Worm (Caenorhabditis elegans) whole organism, L1 larva: Measurements from ENCODE around the gene unc-32.

Experiments
- C16A3.4 ChIP-seq: fragments of 150-350 bp; optimal IDR thresholded peaks from 2 replicates; lab custom pipeline; 2014; ENCODE audit warnings: missing biosample characterization, missing genetic modification characterization
- C34B4.2 ChIP-seq: sonication (generic microtip); optimal IDR thresholded peaks from 2 replicates; lab custom pipeline; 2017; ENCODE audit warnings: mild to moderate bottlenecking, missing genetic modification characterization, missing compliant biosample characterization
- F16B12.6 ChIP-seq: fragments of 150-350 bp; optimal IDR thresholded peaks from 2 replicates; lab custom pipeline; 2014; ENCODE audit warnings: missing biosample characterization, missing genetic modification characterization
- alr-1 ChIP-seq: fragments of 200-800 bp; sonication (Bioruptor generic); optimal IDR thresholded peaks from 2 replicates; lab custom pipeline; 2018; ENCODE audit warnings: borderline replicate concordance, mild to moderate bottlenecking, missing genetic modification characterization, missing compliant biosample characterization
- ceh-82 ChIP-seq, 3 experiments: fragments of 150-350 bp in 1 of 3; sonication (generic microtip) in 2 of 3; optimal IDR thresholded peaks; 2 replicates each; lab custom pipeline; 2014 to 2017; ENCODE audit warnings: missing biosample characterization in 3 of 3, missing genetic modification characterization in 3 of 3
- dpl-1 ChIP-seq, 3 experiments: fragments of 150-350 bp in 2 of 3; sonication (generic microtip) in 1 of 3; optimal IDR thresholded peaks; 2 replicates each; lab custom pipeline; 2014 to 2017; ENCODE audit warnings: missing biosample characterization in 3 of 3, missing genetic modification characterization in 3 of 3, missing genetic modification reagents in 3 of 3
- dsc-1 ChIP-seq: sonication (generic microtip); optimal IDR thresholded peaks from 2 replicates; lab custom pipeline; 2016; ENCODE audit warnings: mild to moderate bottlenecking, missing genetic modification characterization, missing compliant biosample characterization
- efl-1 ChIP-seq, 4 experiments: fragments of 150-350 bp; optimal IDR thresholded peaks in 3 of 4; peaks in 1 of 4; 1 replicate in 1 of 4; 2 replicates in 3 of 4; lab custom pipeline; 2014; ENCODE audit warnings: missing biosample characterization in 2 of 4, missing genetic modification characterization in 2 of 4, missing genetic modification reagents in 2 of 4
- efl-3 ChIP-seq: fragments of 200-800 bp; sonication (Bioruptor generic); optimal IDR thresholded peaks from 2 replicates; lab custom pipeline; 2018; ENCODE audit warnings: mild to moderate bottlenecking, missing genetic modification characterization, missing compliant biosample characterization
- egl-13 ChIP-seq: sonication (generic microtip); optimal IDR thresholded peaks from 2 replicates; lab custom pipeline; 2016; ENCODE audit warnings: missing genotype, missing genetic modification reagents, missing genetic modification characterization, missing compliant biosample characterization
- egl-27 ChIP-seq, 2 experiments: fragments of 150-350 bp in 1 of 2; sonication (generic microtip); optimal IDR thresholded peaks; 3 replicates each; lab custom pipeline; 2017 to 2018; ENCODE audit warnings: missing biosample characterization in 2 of 2, missing genetic modification characterization in 2 of 2, missing genetic modification reagents in 2 of 2
- fkh-10 ChIP-seq: sonication (generic microtip); optimal IDR thresholded peaks from 2 replicates; lab custom pipeline; 2017; ENCODE audit warnings: missing biosample characterization, missing genetic modification reagents, missing genetic modification characterization
- fkh-4 ChIP-seq: sonication (generic microtip); optimal IDR thresholded peaks from 2 replicates; lab custom pipeline; 2016; ENCODE audit warnings: missing compliant biosample characterization, missing genetic modification characterization, borderline replicate concordance
- fos-1 ChIP-seq: fragments of 150-350 bp; optimal IDR thresholded peaks from 2 replicates; lab custom pipeline; 2014; ENCODE audit warnings: missing biosample characterization, missing genetic modification characterization
- grh-1 ChIP-seq: fragments of 200-800 bp; sonication (Bioruptor generic); IDR thresholded peaks from 2 replicates; pipeline ENCODE4 v1.3.6; 2022; ENCODE audit warnings: missing genetic modification reagents, missing genetic modification characterization, missing compliant biosample characterization
- hlh-17 ChIP-seq: fragments of 200-800 bp; sonication (Bioruptor generic); optimal IDR thresholded peaks from 2 replicates; lab custom pipeline; 2018; ENCODE audit warnings: missing genetic modification characterization, mild to moderate bottlenecking, missing compliant biosample characterization, moderate library complexity, borderline replicate concordance
- hlh-4 ChIP-seq: sonication (generic microtip); optimal IDR thresholded peaks from 2 replicates; lab custom pipeline; 2016; ENCODE audit warnings: mild to moderate bottlenecking, missing genetic modification characterization, missing compliant biosample characterization
- hpl-2 ChIP-seq: fragments of 150-350 bp; optimal IDR thresholded peaks from 2 replicates; lab custom pipeline; 2014; ENCODE audit warnings: missing biosample characterization, missing genetic modification reagents, missing genetic modification characterization
- irx-1 ChIP-seq: sonication (generic microtip); optimal IDR thresholded peaks from 2 replicates; lab custom pipeline; 2016; ENCODE audit warnings: missing genetic modification characterization, missing compliant biosample characterization
- isw-1 ChIP-seq: fragments of 200-800 bp; sonication (Bioruptor generic); IDR thresholded peaks from 2 replicates; pipeline ENCODE4 v1.3.6; 2022; ENCODE audit warnings: missing genetic modification characterization, missing compliant biosample characterization
- lin-14 ChIP-seq: fragments of 200-800 bp; sonication (Bioruptor generic); optimal IDR thresholded peaks from 2 replicates; lab custom pipeline; 2018; ENCODE audit warnings: mild to moderate bottlenecking, missing genetic modification characterization, moderate library complexity, missing compliant biosample characterization
- lin-15B ChIP-seq: fragments of 150-350 bp; sonication (generic microtip); optimal IDR thresholded peaks from 3 replicates; lab custom pipeline; 2014; ENCODE audit warnings: missing biosample characterization, missing genetic modification characterization
- lin-39 ChIP-seq: fragments of 150-350 bp; optimal IDR thresholded peaks from 2 replicates; lab custom pipeline; 2014; ENCODE audit warnings: missing biosample characterization, missing genetic modification reagents, missing genetic modification characterization
- lir-3 ChIP-seq: sonication (generic microtip); optimal IDR thresholded peaks from 2 replicates; lab custom pipeline; 2016; ENCODE audit warnings: mild to moderate bottlenecking, missing genetic modification characterization, moderate library complexity, missing compliant biosample characterization; ENCODE audit not compliant: poor library complexity
- lsy-2 ChIP-seq, 2 experiments: fragments of 150-350 bp; optimal IDR thresholded peaks; 2 replicates each; lab custom pipeline; 2014; ENCODE audit warnings: missing biosample characterization in 2 of 2, missing genetic modification characterization in 2 of 2
- mab-9 ChIP-seq: fragments of 200-800 bp; sonication (Bioruptor generic); IDR thresholded peaks from 2 replicates; pipeline ENCODE4 v1.3.6; 2022; ENCODE audit warnings: missing genetic modification reagents, missing genetic modification characterization, missing compliant biosample characterization
- mdl-1 ChIP-seq, 2 experiments: fragments of 150-350 bp; optimal IDR thresholded peaks; 2 replicates each; lab custom pipeline; 2014 to 2017; ENCODE audit warnings: missing biosample characterization in 2 of 2, missing genetic modification characterization in 2 of 2, inconsistent platforms in 1 of 2
- mef-2 ChIP-seq: fragments of 150-350 bp; optimal IDR thresholded peaks from 2 replicates; lab custom pipeline; 2014; ENCODE audit warnings: missing biosample characterization, missing genetic modification characterization
- mep-1 ChIP-seq: fragments of 150-350 bp; optimal IDR thresholded peaks from 2 replicates; lab custom pipeline; 2014; ENCODE audit warnings: missing biosample characterization, missing genetic modification characterization
- nhr-12 ChIP-seq: sonication (generic microtip); optimal IDR thresholded peaks from 2 replicates; lab custom pipeline; 2017; ENCODE audit warnings: missing biosample characterization, missing genetic modification characterization
- nhr-19 ChIP-seq: fragments of 200-800 bp; sonication (Bioruptor generic); conservative IDR thresholded peaks from 2 replicates; pipeline ENCODE4 v1.3.6; 2022; ENCODE audit warnings: missing genetic modification characterization, missing compliant biosample characterization
- nhr-237 ChIP-seq: fragments of 150-350 bp; optimal IDR thresholded peaks from 2 replicates; lab custom pipeline; 2014; ENCODE audit warnings: missing biosample characterization, missing genetic modification characterization
- nhr-28 ChIP-seq: fragments of 150-350 bp; optimal IDR thresholded peaks from 2 replicates; lab custom pipeline; 2014; ENCODE audit warnings: missing biosample characterization, missing genetic modification characterization
- nhr-47 ChIP-seq: sonication (generic microtip); optimal IDR thresholded peaks from 2 replicates; lab custom pipeline; 2016; ENCODE audit warnings: mild to moderate bottlenecking, missing genetic modification characterization, moderate library complexity, missing compliant biosample characterization
- nhr-76 ChIP-seq: sonication (generic microtip); optimal IDR thresholded peaks from 2 replicates; lab custom pipeline; 2017; ENCODE audit warnings: missing biosample characterization, missing genetic modification characterization
- nhr-77 ChIP-seq: fragments of 150-350 bp; optimal IDR thresholded peaks from 2 replicates; lab custom pipeline; 2014; ENCODE audit warnings: missing biosample characterization, missing genetic modification characterization
- nhr-84 ChIP-seq: sonication (generic microtip); optimal IDR thresholded peaks from 2 replicates; lab custom pipeline; 2017; ENCODE audit warnings: missing biosample characterization, missing genetic modification characterization
- nhr-85 ChIP-seq: sonication (generic microtip); peaks from one replicate; lab custom pipeline; 2016; ENCODE audit warnings: missing genetic modification characterization, inconsistent platforms, missing compliant biosample characterization
- pag-3 ChIP-seq: sonication (generic microtip); optimal IDR thresholded peaks from 2 replicates; lab custom pipeline; 2017; ENCODE audit warnings: missing genetic modification characterization, mild to moderate bottlenecking, missing compliant biosample characterization, antibody characterized with exemption, borderline replicate concordance; ENCODE audit not compliant: insufficient read depth
- pax-3 ChIP-seq: fragments of 200-800 bp; sonication (Bioruptor generic); optimal IDR thresholded peaks from 2 replicates; lab custom pipeline; 2018; ENCODE audit warnings: mild to moderate bottlenecking, missing genetic modification characterization, moderate library complexity, missing compliant biosample characterization
- skn-1 ChIP-seq: fragments of 150-350 bp; optimal IDR thresholded peaks from 2 replicates; lab custom pipeline; 2014; ENCODE audit warnings: missing biosample characterization, missing genetic modification characterization
- snu-23 ChIP-seq: sonication (generic microtip); optimal IDR thresholded peaks from 2 replicates; lab custom pipeline; 2016; ENCODE audit warnings: missing genetic modification characterization, missing compliant biosample characterization
- sup-37 ChIP-seq: fragments of 200-800 bp; sonication (Bioruptor generic); optimal IDR thresholded peaks from 2 replicates; lab custom pipeline; 2018; ENCODE audit warnings: mild to moderate bottlenecking, missing genetic modification characterization, missing compliant biosample characterization
- tbx-2 ChIP-seq: sonication (generic microtip); optimal IDR thresholded peaks from 2 replicates; lab custom pipeline; 2016; ENCODE audit warnings: missing genetic modification characterization, missing compliant biosample characterization
- tlp-1 ChIP-seq: fragments of 150-350 bp; optimal IDR thresholded peaks from 2 replicates; lab custom pipeline; 2014; ENCODE audit warnings: missing biosample characterization, missing genetic modification characterization
- unc-30 ChIP-seq: sonication (generic microtip); optimal IDR thresholded peaks from 2 replicates; lab custom pipeline; 2017; ENCODE audit warnings: missing biosample characterization, missing genetic modification characterization
- unc-62 ChIP-seq: fragments of 150-350 bp; optimal IDR thresholded peaks from 2 replicates; lab custom pipeline; 2014; ENCODE audit warnings: missing biosample characterization, missing genetic modification reagents, missing genetic modification characterization
- xbp-1 ChIP-seq: sonication (generic microtip); optimal IDR thresholded peaks from 2 replicates; lab custom pipeline; 2016; ENCODE audit warnings: missing genetic modification characterization, missing compliant biosample characterization
- zip-4 ChIP-seq: fragments of 200-800 bp; sonication (Bioruptor generic); optimal IDR thresholded peaks from 2 replicates; lab custom pipeline; 2018; ENCODE audit warnings: mild to moderate bottlenecking, missing genetic modification characterization, moderate library complexity, missing compliant biosample characterization
- ztf-11 ChIP-seq, 2 experiments: sonication (generic microtip); optimal IDR thresholded peaks; 2 replicates each; lab custom pipeline; 2016 to 2017; ENCODE audit warnings: missing genetic modification characterization in 2 of 2, missing biosample characterization in 1 of 2, missing compliant biosample characterization in 1 of 2

The unc-32 gene

ce11 chrIII:8904914-8905665 is at the start of gene unc-32:
TSS of gene unc-32 (plus strand) at chrIII:8905615.
- peak; percentile 84 for TF ChIP-seq lin-14 (GFP tag; lab: Kevin White, UChicago)
- peak; percentile 58 for TF ChIP-seq lin-15B (tag; lab: Kevin White, UChicago)
- no peak for TF ChIP-seq alr-1
- TF ChIP-seq mep-1 (tag; lab: Kevin White, UChicago): peak; percentile 63
- no peak for TF ChIP-seq nhr-19 (GFP tag; lab: Robert Waterston, UW)
- peak in 1 of 2 experiments; percentile 18 for TF ChIP-seq mdl-1 (tag; optimal IDR thresholded peaks at IDR 0.05; lab: Kevin White, UChicago)
- TF ChIP-seq mef-2: no peak
- no peak for TF ChIP-seq hpl-2 (GFP tag; lab: Kevin White, UChicago)
- peak; percentile 33 for TF ChIP-seq fkh-10 (GFP tag; lab: Kevin White, UChicago)
- no peak for TF ChIP-seq F16B12.6 (tag; lab: Kevin White, UChicago)
- TF ChIP-seq grh-1: no peak
- no peak for TF ChIP-seq pag-3 (tag; lab: Kevin White, UChicago)
- no peak for TF ChIP-seq pax-3 (tag; lab: Kevin White, UChicago)
- TF ChIP-seq lir-3 (tag; lab: Kevin White, UChicago): no peak
- no peak for TF ChIP-seq mab-9 (GFP tag; lab: Robert Waterston, UW)
- TF ChIP-seq ztf-11 (tag; optimal IDR thresholded peaks at IDR 0.05; lab: Kevin White, UChicago): no peak
- TF ChIP-seq nhr-77 (tag; lab: Kevin White, UChicago): no peak
- no peak for TF ChIP-seq lin-39
- TF ChIP-seq lsy-2 (tag; optimal IDR thresholded peaks at IDR 0.05; lab: Kevin White, UChicago): peak; percentile 19 to 70
- no peak for TF ChIP-seq nhr-76 (tag; lab: Kevin White, UChicago)
- TF ChIP-seq xbp-1 (tag; lab: Kevin White, UChicago): peak; percentile 28
- TF ChIP-seq ceh-82 (tag; optimal IDR thresholded peaks at IDR 0.05; lab: Kevin White, UChicago): peak in 2 of 3 experiments; percentile 26 to 72
- no peak for TF ChIP-seq nhr-12 (tag; lab: Kevin White, UChicago)
- no peak for TF ChIP-seq isw-1 (GFP tag; lab: Robert Waterston, UW)
- TF ChIP-seq zip-4 (GFP tag; lab: Kevin White, UChicago): peak; percentile 1
- TF ChIP-seq hlh-4 (tag; lab: Kevin White, UChicago): no peak
- no peak for TF ChIP-seq egl-13
- peak; percentile 44 for TF ChIP-seq nhr-47 (tag; lab: Kevin White, UChicago)
- no peak for TF ChIP-seq C16A3.4
- peak; percentile 39 to 40 for TF ChIP-seq efl-1 (optimal IDR thresholded peaks at IDR 0.05; lab: Kevin White, UChicago)
- peak; percentile 35 to 37 for TF ChIP-seq efl-1 (GFP tag; optimal IDR thresholded peaks at IDR 0.05 in 1 of 2; lab: Kevin White, UChicago)
- no peak for TF ChIP-seq sup-37 (GFP tag; lab: Kevin White, UChicago)
- TF ChIP-seq efl-3: no peak
- TF ChIP-seq dsc-1 (tag; lab: Kevin White, UChicago): peak; percentile 41
- no peak for TF ChIP-seq nhr-237 (tag; lab: Kevin White, UChicago)
- no peak for TF ChIP-seq hlh-17 (GFP tag; lab: Kevin White, UChicago)
- TF ChIP-seq snu-23 (GFP tag; lab: Kevin White, UChicago): peak; percentile 56
- TF ChIP-seq fos-1 (tag; lab: Kevin White, UChicago): peak; percentile 11
- no peak for TF ChIP-seq unc-62
- no peak for TF ChIP-seq nhr-28 (tag; lab: Kevin White, UChicago)
- TF ChIP-seq nhr-84 (tag; lab: Kevin White, UChicago): no peak
- TF ChIP-seq tbx-2: peak; percentile 21
- TF ChIP-seq fkh-4 (tag; lab: Kevin White, UChicago): no peak
- TF ChIP-seq unc-30: no peak
- TF ChIP-seq C34B4.2 (tag; lab: Kevin White, UChicago): no peak
- TF ChIP-seq egl-27 (tag; optimal IDR thresholded peaks at IDR 0.05; lab: Kevin White, UChicago): no peak
- peak; percentile 50 for TF ChIP-seq skn-1 (tag; lab: Kevin White, UChicago)
- TF ChIP-seq tlp-1 (tag; lab: Kevin White, UChicago): no peak
- TF ChIP-seq nhr-85 (tag; lab: Kevin White, UChicago): peak; percentile 37
- peak in 2 of 3 experiments; percentile 36 to 40 for TF ChIP-seq dpl-1 (GFP tag; optimal IDR thresholded peaks at IDR 0.05; lab: Kevin White, UChicago)
- TF ChIP-seq irx-1 (tag; lab: Kevin White, UChicago): no peak
